Worm (Caenorhabditis elegans) whole organism, late embryonic: Measurements from ENCODE around the gene nas-11.
A peak's percentile ranks its signal among the peaks of the same experiment; 100 is the strongest.

Experiments
- C08G9.2 ChIP-seq: sonication (generic microtip); optimal IDR thresholded peaks from 2 replicates; lab custom pipeline; 2016; ENCODE audit warnings: mild to moderate bottlenecking, missing genetic modification characterization, moderate library complexity, missing compliant biosample characterization
- C38D4.7 ChIP-seq: fragments of 200-800 bp; sonication (Bioruptor generic); optimal IDR thresholded peaks from 2 replicates; lab custom pipeline; 2018; ENCODE audit warnings: mild to moderate bottlenecking, missing genetic modification characterization, moderate library complexity, missing compliant biosample characterization
- F13H6.1 ChIP-seq: sonication (generic microtip); optimal IDR thresholded peaks from 2 replicates; lab custom pipeline; 2016; ENCODE audit warnings: missing genetic modification characterization, missing compliant biosample characterization
- K02D7.2 ChIP-seq: sonication (generic microtip); optimal IDR thresholded peaks from 2 replicates; lab custom pipeline; 2017; ENCODE audit warnings: mild to moderate bottlenecking, missing genetic modification characterization, missing compliant biosample characterization
- T23F11.4 ChIP-seq: fragments of 200-800 bp; sonication (Bioruptor generic); optimal IDR thresholded peaks from 2 replicates; lab custom pipeline; 2018; ENCODE audit warnings: mild to moderate bottlenecking, missing genetic modification characterization, missing compliant biosample characterization
- Y22D7AL.16 ChIP-seq: sonication (generic microtip); optimal IDR thresholded peaks from 2 replicates; lab custom pipeline; 2016; ENCODE audit warnings: missing genetic modification characterization, missing compliant biosample characterization
- ahr-1 ChIP-seq: sonication (generic microtip); optimal IDR thresholded peaks from 2 replicates; lab custom pipeline; 2016; ENCODE audit warnings: missing genetic modification characterization, missing compliant biosample characterization
- ama-1 ChIP-seq: fragments of 150-350 bp; optimal IDR thresholded peaks from 2 replicates; lab custom pipeline; 2014
- ceh-14 ChIP-seq: sonication (generic microtip); optimal IDR thresholded peaks from 2 replicates; lab custom pipeline; 2016; ENCODE audit warnings: missing genotype, missing genetic modification characterization, missing compliant biosample characterization
- ceh-18 ChIP-seq: sonication (generic microtip); optimal IDR thresholded peaks from 2 replicates; lab custom pipeline; 2016; ENCODE audit warnings: missing genetic modification characterization, missing compliant biosample characterization
- ceh-22 ChIP-seq: sonication (generic microtip); optimal IDR thresholded peaks from 2 replicates; lab custom pipeline; 2017; ENCODE audit warnings: missing biosample characterization, missing genetic modification characterization
- ceh-30 ChIP-seq: fragments of 150-350 bp; optimal IDR thresholded peaks from 2 replicates; lab custom pipeline; 2014; ENCODE audit warnings: missing biosample characterization, missing genetic modification characterization
- ceh-31 ChIP-seq: sonication (generic microtip); optimal IDR thresholded peaks from 2 replicates; lab custom pipeline; 2016; ENCODE audit warnings: missing genetic modification characterization, missing compliant biosample characterization
- ceh-34 ChIP-seq: sonication (generic microtip); optimal IDR thresholded peaks from 2 replicates; lab custom pipeline; 2016; ENCODE audit warnings: mild to moderate bottlenecking, missing genetic modification characterization, missing compliant biosample characterization
- ceh-48 ChIP-seq: sonication (generic microtip); optimal IDR thresholded peaks from 2 replicates; lab custom pipeline; 2016; ENCODE audit warnings: missing genetic modification characterization, inconsistent platforms, missing compliant biosample characterization
- ceh-6 ChIP-seq: fragments of 200-800 bp; sonication (Bioruptor generic); optimal IDR thresholded peaks from 2 replicates; lab custom pipeline; 2018; ENCODE audit warnings: mild to moderate bottlenecking, missing genetic modification characterization, missing compliant biosample characterization
- ceh-9 ChIP-seq: sonication (generic microtip); optimal IDR thresholded peaks from 2 replicates; lab custom pipeline; 2016; ENCODE audit warnings: mild to moderate bottlenecking, missing genetic modification characterization, inconsistent platforms, missing compliant biosample characterization
- dmd-4 ChIP-seq: sonication (generic microtip); optimal IDR thresholded peaks from 2 replicates; lab custom pipeline; 2016; ENCODE audit warnings: borderline replicate concordance, missing genetic modification characterization, missing compliant biosample characterization
- dve-1 ChIP-seq: sonication (generic microtip); optimal IDR thresholded peaks from 2 replicates; lab custom pipeline; 2017; ENCODE audit warnings: antibody characterized with exemption, mild to moderate bottlenecking, missing genetic modification characterization, missing compliant biosample characterization
- elt-2 ChIP-seq: sonication (generic microtip); optimal IDR thresholded peaks from 2 replicates; lab custom pipeline; 2016; ENCODE audit warnings: missing genetic modification reagents, missing genetic modification characterization, missing compliant biosample characterization
- ets-4 ChIP-seq: sonication (generic microtip); optimal IDR thresholded peaks from 2 replicates; lab custom pipeline; 2016; ENCODE audit warnings: missing genetic modification characterization, missing compliant biosample characterization
- eyg-1 ChIP-seq: sonication (generic microtip); optimal IDR thresholded peaks from 2 replicates; lab custom pipeline; 2016; ENCODE audit warnings: missing genotype, missing genetic modification characterization, missing compliant biosample characterization
- fax-1 ChIP-seq: sonication (generic microtip); optimal IDR thresholded peaks from 2 replicates; lab custom pipeline; 2016; ENCODE audit warnings: missing genotype, missing genetic modification characterization, missing compliant biosample characterization
- gmeb-2 ChIP-seq: sonication (generic microtip); optimal IDR thresholded peaks from 2 replicates; lab custom pipeline; 2016; ENCODE audit warnings: missing genetic modification characterization, inconsistent platforms, missing compliant biosample characterization
- hlh-13 ChIP-seq: fragments of 200-800 bp; sonication (Bioruptor generic); optimal IDR thresholded peaks from 2 replicates; lab custom pipeline; 2018; ENCODE audit warnings: mild to moderate bottlenecking, missing genetic modification characterization, missing compliant biosample characterization
- hlh-15 ChIP-seq: sonication (generic microtip); optimal IDR thresholded peaks from 2 replicates; lab custom pipeline; 2016; ENCODE audit warnings: missing genetic modification characterization, missing compliant biosample characterization
- hlh-30 ChIP-seq: sonication (generic microtip); optimal IDR thresholded peaks from 2 replicates; lab custom pipeline; 2017; ENCODE audit warnings: antibody characterized with exemption, missing genetic modification characterization, missing compliant biosample characterization; ENCODE audit not compliant: insufficient read depth
- hlh-8 ChIP-seq: sonication (generic microtip); optimal IDR thresholded peaks from 2 replicates; lab custom pipeline; 2016; ENCODE audit warnings: missing genotype, missing genetic modification characterization, missing compliant biosample characterization
- lim-6 ChIP-seq: sonication (generic microtip); optimal IDR thresholded peaks from 2 replicates; lab custom pipeline; 2016; ENCODE audit warnings: missing genetic modification characterization, missing compliant biosample characterization
- lin-11 ChIP-seq: fragments of 200-800 bp; sonication (Bioruptor generic); optimal IDR thresholded peaks from 2 replicates; lab custom pipeline; 2018; ENCODE audit warnings: mild to moderate bottlenecking, missing genetic modification characterization, missing compliant biosample characterization
- madf-2 ChIP-seq: sonication (generic microtip); optimal IDR thresholded peaks from 2 replicates; lab custom pipeline; 2017; ENCODE audit warnings: missing genetic modification characterization, missing compliant biosample characterization
- mec-3 ChIP-seq: sonication (generic microtip); optimal IDR thresholded peaks from 2 replicates; lab custom pipeline; 2016; ENCODE audit warnings: borderline replicate concordance, missing genetic modification characterization, missing compliant biosample characterization
- pax-1 ChIP-seq: fragments of 150-350 bp; optimal IDR thresholded peaks from 2 replicates; lab custom pipeline; 2014; ENCODE audit warnings: missing biosample characterization, missing genetic modification characterization
- pha-2 ChIP-seq: sonication (generic microtip); optimal IDR thresholded peaks from 2 replicates; lab custom pipeline; 2017; ENCODE audit warnings: mild to moderate bottlenecking, missing genetic modification characterization, missing compliant biosample characterization
- pha-4 ChIP-seq: fragments of 150-350 bp; optimal IDR thresholded peaks from 2 replicates; lab custom pipeline; 2018; ENCODE audit warnings: missing biosample characterization, missing genetic modification reagents, missing genetic modification characterization
- pqm-1 ChIP-seq: sonication (generic microtip); optimal IDR thresholded peaks from 2 replicates; lab custom pipeline; 2016; ENCODE audit warnings: missing genetic modification characterization, missing compliant biosample characterization
- pros-1 ChIP-seq: fragments of 150-350 bp; optimal IDR thresholded peaks from 2 replicates; lab custom pipeline; 2014; ENCODE audit warnings: missing biosample characterization, missing genetic modification reagents, missing genetic modification characterization
- rnt-1 ChIP-seq: sonication (generic microtip); optimal IDR thresholded peaks from 2 replicates; lab custom pipeline; 2016; ENCODE audit warnings: missing genetic modification characterization, missing compliant biosample characterization
- sdc-2 ChIP-seq: sonication (generic microtip); optimal IDR thresholded peaks from 2 replicates; lab custom pipeline; 2016; ENCODE audit warnings: missing genotype, missing genetic modification characterization, missing compliant biosample characterization
- sox-2 ChIP-seq: fragments of 200-800 bp; sonication (Bioruptor generic); IDR thresholded peaks from 2 replicates; pipeline ENCODE4 v1.3.6; 2022; ENCODE audit warnings: missing genetic modification reagents, missing genetic modification characterization, missing compliant biosample characterization
- syd-9 ChIP-seq: sonication (generic microtip); optimal IDR thresholded peaks from 2 replicates; lab custom pipeline; 2016; ENCODE audit warnings: mild to moderate bottlenecking, missing genetic modification characterization, moderate library complexity, missing compliant biosample characterization
- tbx-2 ChIP-seq: sonication (generic microtip); optimal IDR thresholded peaks from 2 replicates; lab custom pipeline; 2016; ENCODE audit warnings: missing genetic modification characterization, missing compliant biosample characterization
- tbx-7 ChIP-seq: sonication (generic microtip); optimal IDR thresholded peaks from 2 replicates; lab custom pipeline; 2016; ENCODE audit warnings: missing genotype, missing genetic modification characterization, missing compliant biosample characterization
- ttx-3 ChIP-seq: sonication (generic microtip); optimal IDR thresholded peaks from 2 replicates; lab custom pipeline; 2016; ENCODE audit warnings: missing genetic modification reagents, missing genetic modification characterization, missing compliant biosample characterization
- unc-3 ChIP-seq, 2 experiments: fragments of 200-800 bp in 1 of 2; sonication (Bioruptor generic) in 1 of 2; sonication (generic microtip) in 1 of 2; conservative IDR thresholded peaks in 1 of 2; optimal IDR thresholded peaks in 1 of 2; 2 replicates each; pipeline versions ENCODE4 v1.3.6 to Lab custom; 2016 to 2022; ENCODE audit warnings: missing compliant biosample characterization in 2 of 2, missing genetic modification characterization in 2 of 2, missing genetic modification reagents in 1 of 2
- unc-55 ChIP-seq: sonication (generic microtip); optimal IDR thresholded peaks from 2 replicates; lab custom pipeline; 2017; ENCODE audit warnings: missing biosample characterization, missing genetic modification reagents, missing genetic modification characterization
- unc-86 ChIP-seq: sonication (generic microtip); optimal IDR thresholded peaks from 2 replicates; lab custom pipeline; 2016; ENCODE audit warnings: missing genetic modification characterization, missing compliant biosample characterization
- ztf-16 ChIP-seq: sonication (generic microtip); optimal IDR thresholded peaks from 2 replicates; lab custom pipeline; 2017; ENCODE audit warnings: missing genetic modification characterization, missing compliant biosample characterization

nas-11 gene

ce11 chrX:6742011-6742683 lies 28.8 kb downstream of the nas-11 start, which contains the start of gene mdl-1 (continued):
- TF ChIP-seq tbx-2 (tag; lab: Kevin White, UChicago): peak; percentile 88
- no peak for TF ChIP-seq ceh-30 (tag; lab: Kevin White, UChicago)
- TF ChIP-seq sox-2 (GFP tag; lab: Robert Waterston, UW): no peak
- TF ChIP-seq ets-4 (tag; lab: Kevin White, UChicago): peak; percentile 58
- no peak for TF ChIP-seq mec-3 (tag; lab: Kevin White, UChicago)
- TF ChIP-seq eyg-1 (tag; lab: Kevin White, UChicago): peak; percentile 69
- peak; percentile 79 for TF ChIP-seq ceh-31 (tag; lab: Kevin White, UChicago)
- no peak for TF ChIP-seq pha-4 (tag; lab: Kevin White, UChicago)
- TF ChIP-seq hlh-13 (GFP tag; lab: Kevin White, UChicago): no peak
- TF ChIP-seq gmeb-2 (tag; lab: Kevin White, UChicago): no peak
- TF ChIP-seq pros-1: peak; percentile 65
- no peak for TF ChIP-seq pqm-1 (tag; lab: Kevin White, UChicago)
- TF ChIP-seq fax-1 (tag; lab: Kevin White, UChicago): no peak
- no peak for TF ChIP-seq unc-86 (tag; lab: Kevin White, UChicago)
- peak; percentile 21 for TF ChIP-seq lin-11 (tag; lab: Kevin White, UChicago)
- no peak for TF ChIP-seq ceh-9
- TF ChIP-seq syd-9 (tag; lab: Kevin White, UChicago): peak; percentile 58
- no peak for TF ChIP-seq hlh-15 (tag; lab: Kevin White, UChicago)
- TF ChIP-seq unc-3 (GFP tag; conservative IDR thresholded peaks at IDR 0.05; lab: Robert Waterston, UW): no peak
- TF ChIP-seq unc-3 (tag; optimal IDR thresholded peaks at IDR 0.05; lab: Kevin White, UChicago): peak; percentile 39
- no peak for TF ChIP-seq Y22D7AL.16 (tag; lab: Kevin White, UChicago)
- peak; percentile 33 for TF ChIP-seq C08G9.2 (tag; lab: Kevin White, UChicago)
- TF ChIP-seq T23F11.4 (GFP tag; lab: Kevin White, UChicago): peak; percentile 85
- TF ChIP-seq ceh-34 (tag; lab: Kevin White, UChicago): peak; percentile 96
- TF ChIP-seq ama-1: no peak
- TF ChIP-seq K02D7.2 (tag; lab: Kevin White, UChicago): no peak
- TF ChIP-seq F13H6.1 (tag; lab: Kevin White, UChicago): peak; percentile 54
- no peak for TF ChIP-seq tbx-7 (tag; lab: Kevin White, UChicago)
- TF ChIP-seq rnt-1 (tag; lab: Kevin White, UChicago): peak; percentile 97
- TF ChIP-seq pha-2 (tag; lab: Kevin White, UChicago): peak; percentile 76
- no peak for TF ChIP-seq ceh-22 (tag; lab: Kevin White, UChicago)
- TF ChIP-seq ceh-6 (GFP tag; lab: Kevin White, UChicago): peak; percentile 8
- TF ChIP-seq hlh-8 (tag; lab: Kevin White, UChicago): no peak
- peak; percentile 3 for TF ChIP-seq pax-1 (tag; lab: Kevin White, UChicago)
- TF ChIP-seq madf-2 (tag; lab: Kevin White, UChicago): no peak
- TF ChIP-seq dve-1 (tag; lab: Kevin White, UChicago): peak; percentile 86

- TF ChIP-seq hlh-30 (peak; percentile 78), F13H6.1 (tag; lab: Kevin White, UChicago) (no peak), C08G9.2 (tag; lab: Kevin White, UChicago) (no peak), lin-11 (tag; lab: Kevin White, UChicago) (no peak), ceh-31 (tag; lab: Kevin White, UChicago) (peak; percentile 7), ceh-14 (tag; lab: Kevin White, UChicago) (no peak), elt-2 (tag; lab: Kevin White, UChicago) (no peak), syd-9 (tag; lab: Kevin White, UChicago) (no peak), lim-6 (no peak), rnt-1 (tag; lab: Kevin White, UChicago) (no peak), mec-3 (tag; lab: Kevin White, UChicago) (no peak), pha-2 (tag; lab: Kevin White, UChicago) (no peak), dmd-4 (tag; lab: Kevin White, UChicago) (no peak), ztf-16 (tag; lab: Kevin White, UChicago) (no peak), ahr-1 (no peak), ceh-22 (tag; lab: Kevin White, UChicago) (no peak), C38D4.7 (GFP tag; lab: Kevin White, UChicago) (no peak), unc-55 (GFP tag; lab: Kevin White, UChicago) (no peak), ttx-3 (no peak), ceh-18 (tag; lab: Kevin White, UChicago) (peak; percentile 23), ets-4 (tag; lab: Kevin White, UChicago) (no peak), eyg-1 (tag; lab: Kevin White, UChicago) (no peak), sdc-2 (tag; lab: Kevin White, UChicago) (no peak), ceh-48 (no peak), madf-2 (tag; lab: Kevin White, UChicago) (no peak), dve-1 (tag; lab: Kevin White, UChicago) (no peak)
These were observed 29.5 kb downstream of the nas-11 start for ce11 chrX:6742891-6743290.
